Fruit fly (Drosophila melanogaster): ENCODE results near the gene CG43083.

DNA sequence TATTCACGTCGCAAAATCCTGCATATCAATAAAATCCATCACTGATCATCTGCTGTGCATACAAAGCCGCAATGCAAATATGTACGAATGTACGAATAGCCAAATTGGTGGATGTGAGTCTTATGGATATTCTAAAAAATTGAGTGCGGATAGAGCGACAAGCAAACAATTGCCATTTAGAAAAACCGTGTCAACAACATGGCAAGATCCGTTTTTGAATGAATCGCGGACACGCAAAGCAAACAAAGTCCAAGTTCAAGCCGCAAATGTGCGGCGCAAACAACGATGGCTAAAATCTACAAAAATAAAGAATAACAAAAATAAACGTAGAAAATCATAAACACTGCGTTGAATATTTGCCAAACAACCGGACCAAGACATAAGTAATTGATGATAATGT, 41.1 kb downstream of the CG43083 start:
- TF ChIP-seq Ets96B (tag; optimal IDR thresholded peaks at IDR 0.05) (no peak), Lpt (GFP tag; optimal IDR thresholded peaks at IDR 0.05) (no peak), Gug (GFP tag; IDR thresholded peaks at IDR 0.05) (no peak), salr (GFP tag; optimal IDR thresholded peaks at IDR 0.05) (no peak), dac (GFP tag; optimal IDR thresholded peaks at IDR 0.05) (no peak), achi (GFP tag; optimal IDR thresholded peaks at IDR 0.05) (no peak), fkh (GFP tag; optimal IDR thresholded peaks at IDR 0.05) (peak; percentile 87), Hr4 (GFP tag; optimal IDR thresholded peaks at IDR 0.05) (no peak), CG7368 (GFP tag; optimal IDR thresholded peaks at IDR 0.05) (no peak), CG6854 (GFP tag; optimal IDR thresholded peaks at IDR 0.05) (no peak), acj6 (GFP tag; optimal IDR thresholded peaks at IDR 0.05) (no peak), OdsH (GFP tag; optimal IDR thresholded peaks at IDR 0.05) (no peak), CG34406 (GFP tag; optimal IDR thresholded peaks at IDR 0.05) (no peak), fd85E (GFP tag; optimal IDR thresholded peaks at IDR 0.05) (no peak)
